Fruit fly (Drosophila melanogaster): ENCODE data around the gene Remo.
A peak's percentile ranks its signal among the peaks of the same experiment; 100 is the strongest.

Gene Remo

DNA sequence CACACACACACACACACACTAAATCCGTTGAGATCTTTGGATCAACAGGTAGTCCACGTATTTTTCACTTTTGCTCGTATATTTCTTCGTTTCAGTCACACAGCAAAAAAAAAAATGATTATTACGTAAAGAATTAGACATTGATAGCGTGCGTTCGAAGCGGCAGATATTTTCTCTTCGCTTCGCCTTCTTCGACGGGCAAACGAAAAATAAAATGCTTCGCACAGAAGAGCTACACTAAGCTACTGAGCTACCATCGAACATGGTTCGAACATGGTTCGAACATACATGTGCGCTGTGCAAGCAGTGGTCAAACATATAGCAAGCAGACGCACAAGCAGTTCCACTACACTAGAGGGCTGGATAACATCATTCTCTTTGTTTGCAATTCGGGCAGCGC, 30.9 kb upstream of the Remo start (continued):
- TF ChIP-seq D19A (tag; optimal IDR thresholded peaks at IDR 0.05) (peak; percentile 20), CG12155 (GFP tag; optimal IDR thresholded peaks at IDR 0.05) (no peak), CG1647 (GFP tag; optimal IDR thresholded peaks at IDR 0.05) (no peak), ttk (GFP tag; IDR thresholded peaks at IDR 0.05) (no peak), CG1529 (GFP tag; optimal IDR thresholded peaks at IDR 0.05) (no peak), ken (GFP tag; IDR thresholded peaks at IDR 0.05) (no peak), Sin3A (optimal IDR thresholded peaks at IDR 0.05) (no peak), Dref (GFP tag; IDR thresholded peaks at IDR 0.05) (no peak), row (GFP tag; IDR thresholded peaks at IDR 0.05) (no peak), fd102C (GFP tag; optimal IDR thresholded peaks at IDR 0.05) (no peak), ap (GFP tag; IDR thresholded peaks at IDR 0.05) (no peak), CG2116 (GFP tag; optimal IDR thresholded peaks at IDR 0.05) (no peak), pan (optimal IDR thresholded peaks at IDR 0.05) (no peak), pan (GFP tag; optimal IDR thresholded peaks at IDR 0.05 in 1 of 2, IDR thresholded peaks at IDR 0.05 in 1 of 2) (no peak), CoRest (tag; optimal IDR thresholded peaks at IDR 0.05) (no peak), CG15073 (GFP tag; optimal IDR thresholded peaks at IDR 0.05) (peak; percentile 46), CG17802 (tag; optimal IDR thresholded peaks at IDR 0.05) (no peak), CG4404 (GFP tag; IDR thresholded peaks at IDR 0.05) (no peak), ranshi (GFP tag; IDR thresholded peaks at IDR 0.05) (no peak), schlank (tag; optimal IDR thresholded peaks at IDR 0.05) (no peak), CG3847 (GFP tag; IDR thresholded peaks at IDR 0.05) (no peak), zf30C (GFP tag; optimal IDR thresholded peaks at IDR 0.05) (peak; percentile 24), CG6854 (GFP tag; optimal IDR thresholded peaks at IDR 0.05) (no peak), wdn (GFP tag; IDR thresholded peaks at IDR 0.05) (no peak), sob (GFP tag; IDR thresholded peaks at IDR 0.05) (no peak), CG10462 (GFP tag; optimal IDR thresholded peaks at IDR 0.05) (no peak), Dbx (GFP tag; IDR thresholded peaks at IDR 0.05) (peak; percentile 24; the same call in 1 of the 3 replicates), CG10565 (GFP tag; optimal IDR thresholded peaks at IDR 0.05) (no peak), Sox102F (GFP tag; optimal IDR thresholded peaks at IDR 0.05) (no peak), CG10979 (tag; optimal IDR thresholded peaks at IDR 0.05) (peak; percentile 11), caup (GFP tag; optimal IDR thresholded peaks at IDR 0.05; ENCODE audit: severe bottlenecking) (peak; percentile 43), bigmax (GFP tag; optimal IDR thresholded peaks at IDR 0.05) (no peak), MBD-R2 (GFP tag; IDR thresholded peaks at IDR 0.05) (peak; percentile 55), Fer2 (tag; optimal IDR thresholded peaks at IDR 0.05) (no peak), phol (tag; optimal IDR thresholded peaks at IDR 0.05) (no peak), CG32532 (GFP tag; IDR thresholded peaks at IDR 0.05) (peak; percentile 24; the same call in 1 of the 2 replicates), Adf1 (GFP tag; IDR thresholded peaks at IDR 0.05) (no peak), CkIIα-i1 (GFP tag; IDR thresholded peaks at IDR 0.05) (no peak), CG6689 (GFP tag; IDR thresholded peaks at IDR 0.05) (no peak), Spps (tag; optimal IDR thresholded peaks at IDR 0.05) (peak; percentile 2), CG8290 (GFP tag; optimal IDR thresholded peaks at IDR 0.05) (peak; percentile 67), CG8290 (tag; optimal IDR thresholded peaks at IDR 0.05) (peak in 1 of 2 experiments; percentile 91), CG1603 (tag; optimal IDR thresholded peaks at IDR 0.05) (peak; percentile 38), Dip3 (GFP tag; optimal IDR thresholded peaks at IDR 0.05) (no peak), disco-r (GFP tag; optimal IDR thresholded peaks at IDR 0.05) (no peak), CG33213 (GFP tag; optimal IDR thresholded peaks at IDR 0.05) (peak; percentile 9), sens (GFP tag) (peak; percentile 83), GATAe (GFP tag; conservative IDR thresholded peaks at IDR 0.05) (no peak), CG4730 (GFP tag; IDR thresholded peaks at IDR 0.05) (no peak), CG12659 (GFP tag; optimal IDR thresholded peaks at IDR 0.05) (peak; percentile 19), CG11696 (GFP tag; IDR thresholded peaks at IDR 0.05) (no peak), CG18619 (GFP tag; optimal IDR thresholded peaks at IDR 0.05) (no peak), z (GFP tag; IDR thresholded peaks at IDR 0.05) (0 out of 3 replicates have a peak, but pooled peaks have one; percentile 55), NC2α (GFP tag; optimal IDR thresholded peaks at IDR 0.05) (no peak)
